Fruit fly (Drosophila melanogaster) whole organism, prepupa: ENCODE results near the gene Hph.

Source experiments
- CG10631 ChIP-seq: fragments of 200-800 bp; sonication (Bioruptor generic); optimal IDR thresholded peaks from 2 replicates; lab custom pipeline; 2016; ENCODE audit warnings: missing biosample characterization, missing genetic modification characterization
- CG10669 ChIP-seq: fragments of 200-800 bp; sonication (Bioruptor generic); optimal IDR thresholded peaks from 3 replicates; lab custom pipeline; 2018; ENCODE audit warnings: missing biosample characterization, mild to moderate bottlenecking, missing genetic modification characterization, moderate library complexity
- CG11762 ChIP-seq: fragments of 200-800 bp; sonication (Bioruptor generic); optimal IDR thresholded peaks from 3 replicates; lab custom pipeline; 2016; ENCODE audit warnings: missing biosample characterization, missing genetic modification characterization; ENCODE audit not compliant: insufficient read depth
- CG1621 ChIP-seq: fragments of 200-800 bp; sonication (Bioruptor generic); optimal IDR thresholded peaks from 3 replicates; lab custom pipeline; 2018; ENCODE audit warnings: missing biosample characterization, mild to moderate bottlenecking, missing genetic modification characterization
- CG16779 ChIP-seq: fragments of 200-800 bp; sonication (Bioruptor generic); optimal IDR thresholded peaks from 3 replicates; lab custom pipeline; 2017; ENCODE audit warnings: missing biosample characterization, mild to moderate bottlenecking, missing genetic modification characterization
- CG3032 ChIP-seq: fragments of 200-800 bp; optimal IDR thresholded peaks from 2 replicates; lab custom pipeline; 2019; ENCODE audit warnings: missing biosample characterization, mild to moderate bottlenecking, missing genetic modification characterization, moderate library complexity
- CG31627 ChIP-seq: fragments of 200-800 bp; sonication (Bioruptor generic); optimal IDR thresholded peaks from 3 replicates; lab custom pipeline; 2016; ENCODE audit warnings: missing biosample characterization, missing genetic modification characterization
- CG34406 ChIP-seq: fragments of 200-800 bp; sonication (Bioruptor generic); optimal IDR thresholded peaks from 3 replicates; lab custom pipeline; 2016; ENCODE audit warnings: missing biosample characterization, missing genetic modification characterization
- CG6163 ChIP-seq: fragments of 200-800 bp; sonication (Bioruptor generic); IDR thresholded peaks from 3 replicates; pipeline ENCODE4 v1.3.6; 2022; ENCODE audit warnings: missing biosample characterization, missing genetic modification characterization
- CG6276 ChIP-seq: fragments of 200-800 bp; sonication (Bioruptor generic); optimal IDR thresholded peaks from 2 replicates; lab custom pipeline; 2017; ENCODE audit warnings: missing biosample characterization, mild to moderate bottlenecking, missing genetic modification characterization
- CG6792 ChIP-seq: fragments of 200-800 bp; sonication (Bioruptor generic); optimal IDR thresholded peaks from 3 replicates; lab custom pipeline; 2016; ENCODE audit warnings: missing biosample characterization, missing genetic modification characterization
- CG6808 ChIP-seq: fragments of 200-800 bp; sonication (Bioruptor generic); optimal IDR thresholded peaks from 3 replicates; lab custom pipeline; 2017; ENCODE audit warnings: missing biosample characterization, missing genetic modification characterization, mild to moderate bottlenecking, moderate library complexity, missing genetic modification reagents
- CG6854 ChIP-seq: fragments of 200-800 bp; sonication (Bioruptor generic); optimal IDR thresholded peaks from 2 replicates; lab custom pipeline; 2017; ENCODE audit warnings: missing biosample characterization, mild to moderate bottlenecking, missing genetic modification characterization
- CG7368 ChIP-seq: fragments of 200-800 bp; sonication (Bioruptor generic); optimal IDR thresholded peaks from 3 replicates; lab custom pipeline; 2016; ENCODE audit warnings: missing biosample characterization, missing genetic modification characterization
- CG8119 ChIP-seq: fragments of 200-800 bp; sonication (Bioruptor generic); IDR thresholded peaks from 3 replicates; pipeline ENCODE4 v1.3.6; 2022; ENCODE audit warnings: missing biosample characterization, missing genetic modification characterization
- CG9139 ChIP-seq: fragments of 200-800 bp; sonication (Bioruptor generic); optimal IDR thresholded peaks from 3 replicates; lab custom pipeline; 2017; ENCODE audit warnings: missing biosample characterization, mild to moderate bottlenecking, missing genetic modification characterization
- Ets21C ChIP-seq: fragments of 200-800 bp; sonication (Bioruptor generic); optimal IDR thresholded peaks from 3 replicates; lab custom pipeline; 2016; ENCODE audit warnings: missing biosample characterization, missing genetic modification characterization
- Hr39 ChIP-seq: fragments of 200-800 bp; sonication (Bioruptor generic); optimal IDR thresholded peaks from 2 replicates; lab custom pipeline; 2016; ENCODE audit warnings: missing biosample characterization, missing genetic modification characterization
- Lpt ChIP-seq: fragments of 200-800 bp; sonication (Bioruptor generic); optimal IDR thresholded peaks from 3 replicates; lab custom pipeline; 2016; ENCODE audit warnings: missing biosample characterization, missing genetic modification characterization
- OdsH ChIP-seq: fragments of 200-800 bp; sonication (Bioruptor generic); optimal IDR thresholded peaks from 3 replicates; lab custom pipeline; 2016; ENCODE audit warnings: missing biosample characterization, missing genetic modification characterization
- Smox ChIP-seq: fragments of 200-800 bp; sonication (Bioruptor generic); optimal IDR thresholded peaks from 3 replicates; lab custom pipeline; 2016; ENCODE audit warnings: missing biosample characterization, missing genetic modification characterization
- Sox102F ChIP-seq: fragments of 200-800 bp; sonication (Bioruptor generic); optimal IDR thresholded peaks from 2 replicates; lab custom pipeline; 2016; ENCODE audit warnings: missing biosample characterization, mild to moderate bottlenecking, missing genetic modification characterization
- Sox14 ChIP-seq: fragments of 200-800 bp; sonication (Bioruptor generic); optimal IDR thresholded peaks from 3 replicates; lab custom pipeline; 2016; ENCODE audit warnings: missing biosample characterization, missing genetic modification characterization
- Sox15 ChIP-seq: fragments of 200-800 bp; sonication (Bioruptor generic); optimal IDR thresholded peaks from 3 replicates; lab custom pipeline; 2016; ENCODE audit warnings: missing biosample characterization, missing genetic modification characterization
- achi ChIP-seq: fragments of 200-800 bp; sonication (Bioruptor generic); optimal IDR thresholded peaks from 3 replicates; lab custom pipeline; 2016; ENCODE audit warnings: missing biosample characterization, missing genetic modification characterization
- acj6 ChIP-seq: fragments of 200-800 bp; sonication (Bioruptor generic); optimal IDR thresholded peaks from 3 replicates; lab custom pipeline; 2016; ENCODE audit warnings: missing biosample characterization, missing genetic modification characterization
- dac ChIP-seq: fragments of 200-800 bp; sonication (Bioruptor generic); optimal IDR thresholded peaks from 2 replicates; lab custom pipeline; 2017; ENCODE audit warnings: missing biosample characterization, mild to moderate bottlenecking, missing genetic modification characterization
- dsx ChIP-seq: fragments of 200-800 bp; optimal IDR thresholded peaks from 3 replicates; lab custom pipeline; 2019; ENCODE audit warnings: missing biosample characterization, mild to moderate bottlenecking, missing genetic modification characterization, moderate library complexity; ENCODE audit not compliant: poor library complexity, severe bottlenecking
- esn ChIP-seq: fragments of 200-800 bp; sonication (Bioruptor generic); optimal IDR thresholded peaks from 2 replicates; lab custom pipeline; 2016; ENCODE audit warnings: missing biosample characterization, mild to moderate bottlenecking, missing genetic modification characterization, moderate library complexity
- fd85E ChIP-seq: fragments of 200-800 bp; sonication (Bioruptor generic); optimal IDR thresholded peaks from 3 replicates; lab custom pipeline; 2016; ENCODE audit warnings: missing biosample characterization, missing genetic modification characterization
- fkh ChIP-seq: fragments of 200-800 bp; sonication (Bioruptor generic); optimal IDR thresholded peaks from 3 replicates; lab custom pipeline; 2017; ENCODE audit warnings: missing biosample characterization, mild to moderate bottlenecking, missing genetic modification characterization, moderate library complexity
- lz ChIP-seq: fragments of 200-800 bp; sonication (Bioruptor generic); optimal IDR thresholded peaks from 3 replicates; lab custom pipeline; 2016; ENCODE audit warnings: missing biosample characterization, missing genetic modification characterization
- pdm3 ChIP-seq: fragments of 200-800 bp; sonication (Bioruptor generic); optimal IDR thresholded peaks from 3 replicates; lab custom pipeline; 2016; ENCODE audit warnings: missing biosample characterization, missing genetic modification characterization
- svp ChIP-seq: fragments of 200-800 bp; sonication (Bioruptor generic); peaks from one replicate; lab custom pipeline; 2016; ENCODE audit warnings: missing biosample characterization, missing genetic modification characterization
- topi ChIP-seq: fragments of 200-800 bp; sonication (Bioruptor generic); optimal IDR thresholded peaks from 3 replicates; lab custom pipeline; 2016; ENCODE audit warnings: missing biosample characterization, missing genetic modification characterization

The Hph gene

dm6 chr3R:5283360-5283963 lies 26.6 kb downstream of the Hph start (continued):
- TF ChIP-seq CG9139 (GFP tag; lab: Kevin White, UChicago) (peak; percentile 58), CG1621 (tag; lab: Kevin White, UChicago) (peak; percentile 69), fd85E (GFP tag; lab: Kevin White, UChicago) (peak; percentile 33), CG6854 (GFP tag; lab: Kevin White, UChicago) (peak; percentile 72), esn (GFP tag; lab: Kevin White, UChicago) (peak; percentile 92), CG6792 (GFP tag; lab: Kevin White, UChicago) (peak; percentile 86), CG16779 (tag; lab: Kevin White, UChicago) (peak; percentile 80), Hr39 (GFP tag; lab: Kevin White, UChicago) (peak; percentile 89), CG34406 (GFP tag; lab: Kevin White, UChicago) (peak; percentile 86), CG10669 (peak; percentile 79), Sox15 (GFP tag; lab: Kevin White, UChicago) (peak; percentile 74), CG11762 (GFP tag; lab: Kevin White, UChicago) (peak; percentile 75), pdm3 (GFP tag; lab: Kevin White, UChicago) (peak; percentile 92), Lpt (GFP tag; lab: Kevin White, UChicago) (peak; percentile 86)

DNA sequence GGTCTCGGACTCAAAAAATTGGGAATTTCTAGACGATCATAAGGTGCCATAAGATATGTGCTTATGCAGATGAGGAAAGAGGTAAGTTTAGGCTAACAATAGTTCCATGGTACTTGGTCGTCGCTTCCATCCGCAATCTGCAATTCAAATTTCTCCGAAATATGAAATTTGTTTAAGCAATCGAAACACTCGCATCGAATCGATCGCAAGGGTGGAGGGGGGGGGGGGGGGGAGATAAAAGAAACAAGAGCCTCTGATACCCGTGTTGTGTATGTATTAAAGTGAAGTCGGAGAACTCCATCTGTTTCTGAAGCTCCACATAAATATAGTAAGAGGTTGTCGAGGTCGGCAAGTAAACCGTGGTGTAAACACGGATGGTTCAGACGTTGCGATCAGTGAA lies 29.1 kb downstream of the Hph start:
- TF ChIP-seq CG6792 (GFP tag; lab: Kevin White, UChicago) (no peak), Smox (GFP tag; lab: Kevin White, UChicago) (no peak), CG10631 (GFP tag; lab: Kevin White, UChicago) (no peak), fkh (no peak)

DNA sequence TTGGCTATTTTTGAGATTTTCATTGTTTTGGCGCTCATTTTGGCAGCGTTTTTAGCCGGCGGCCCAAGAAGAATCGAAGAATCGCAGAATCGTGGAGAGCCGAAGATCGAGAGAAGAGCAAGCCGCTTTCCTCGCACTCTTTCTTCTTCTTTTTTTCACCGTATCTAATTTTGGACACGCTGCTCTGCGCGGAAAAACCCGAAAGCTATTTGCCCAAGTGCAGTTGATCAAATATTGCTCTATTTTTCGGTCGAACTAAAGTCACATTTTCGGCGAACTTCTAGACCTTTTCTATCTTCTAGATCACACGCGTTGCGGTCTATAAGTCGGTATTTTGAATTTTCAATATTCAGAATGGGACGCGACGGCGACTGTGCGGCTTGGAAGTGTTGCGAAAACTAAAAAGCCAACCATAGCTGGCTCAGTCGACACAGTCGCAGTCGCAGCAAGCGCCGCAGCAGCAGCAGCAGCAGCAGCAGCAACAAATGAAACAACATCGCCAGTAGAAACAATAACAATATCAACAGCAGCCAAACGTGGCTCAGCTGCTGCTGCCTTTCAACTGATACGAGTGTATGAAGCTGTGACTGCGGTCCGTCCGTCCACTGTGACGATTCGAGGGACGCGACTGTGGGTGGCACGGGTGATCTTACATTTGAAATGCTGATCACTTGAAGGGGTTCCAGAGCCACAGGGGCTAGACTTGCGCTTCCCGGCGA lies 30.2 kb downstream of the Hph start:
- TF ChIP-seq Sox102F (GFP tag; lab: Kevin White, UChicago), result no peak
- TF ChIP-seq Sox14 (GFP tag; lab: Kevin White, UChicago), result no peak
- peak; percentile 38 for TF ChIP-seq Lpt (GFP tag; lab: Kevin White, UChicago)
- TF ChIP-seq topi (GFP tag; lab: Kevin White, UChicago), result no peak
- TF ChIP-seq dsx (GFP tag; lab: Kevin White, UChicago), result no peak
- TF ChIP-seq acj6 (GFP tag; lab: Kevin White, UChicago), result no peak
- no peak for TF ChIP-seq Ets21C (GFP tag; lab: Kevin White, UChicago)
- TF ChIP-seq Sox15 (GFP tag; lab: Kevin White, UChicago), result no peak
- TF ChIP-seq svp, result peak; percentile 86
- no peak for TF ChIP-seq fd85E (GFP tag; lab: Kevin White, UChicago)
- TF ChIP-seq CG3032 (tag; lab: Kevin White, UChicago), result no peak
- TF ChIP-seq lz (GFP tag; lab: Kevin White, UChicago), result no peak
- 0 out of 3 replicates have a peak, but pooled peaks have one; percentile 25 for TF ChIP-seq CG8119
- no peak for TF ChIP-seq achi
- no peak for TF ChIP-seq CG6854 (GFP tag; lab: Kevin White, UChicago)

dm6 chr3R:5287965-5288364 lies 31.1 kb downstream of the Hph start:
- TF ChIP-seq CG7368 (GFP tag; lab: Kevin White, UChicago), result no peak
- TF ChIP-seq achi, result no peak
- peak; percentile 63 for TF ChIP-seq svp

dm6 chr3R:5290738-5291137 lies 33.9 kb downstream of the Hph start:
- TF ChIP-seq Sox14 (GFP tag; lab: Kevin White, UChicago) (no peak), CG6808 (GFP tag; lab: Kevin White, UChicago) (no peak), CG31627 (GFP tag; lab: Kevin White, UChicago) (no peak), esn (GFP tag; lab: Kevin White, UChicago) (no peak), CG10669 (no peak), OdsH (GFP tag; lab: Kevin White, UChicago) (no peak), CG6276 (GFP tag; lab: Kevin White, UChicago) (no peak), Hr39 (GFP tag; lab: Kevin White, UChicago) (no peak), svp (no peak), CG6163 (no peak), CG6792 (GFP tag; lab: Kevin White, UChicago) (no peak), achi (no peak), lz (GFP tag; lab: Kevin White, UChicago) (no peak), dsx (GFP tag; lab: Kevin White, UChicago) (no peak), CG10631 (GFP tag; lab: Kevin White, UChicago) (no peak), dac (no peak), CG3032 (tag; lab: Kevin White, UChicago) (no peak)
